Worm (Caenorhabditis elegans) whole organism, dauer: ENCODE results near the gene clec-70.

Experiments
- unc-62 ChIP-seq: sonication (generic microtip); optimal IDR thresholded peaks from 2 replicates; lab custom pipeline; 2017; ENCODE audit warnings: missing biosample characterization, missing genetic modification reagents, missing genetic modification characterization

clec-70 gene

DNA sequence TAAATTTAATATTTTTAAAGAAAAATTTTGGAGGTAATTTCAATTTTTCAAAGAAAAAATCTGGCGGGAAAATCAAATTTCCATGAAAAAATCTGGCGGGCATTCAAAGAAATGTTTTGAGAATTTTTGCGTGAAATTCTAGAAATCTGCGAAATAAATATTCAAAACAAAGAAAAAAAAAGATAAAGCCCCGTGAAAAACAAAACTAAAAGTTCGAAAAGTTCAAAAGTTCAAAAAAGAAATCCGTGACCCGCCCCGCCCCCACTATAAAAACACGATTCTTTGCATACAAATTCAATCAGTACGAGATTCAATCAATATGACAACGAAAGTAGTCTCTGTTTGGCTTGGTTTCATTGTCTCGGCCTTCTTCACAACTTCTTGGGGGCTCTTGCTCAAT, 40.5 kb downstream of the clec-70 start, which contains the start of gene clec-79:
Gene clec-79, plus strand, starts transcription at position 301 of the 400 bp plus-strand sequence.
- no peak for TF ChIP-seq unc-62 (GFP tag; lab: Kevin White, UChicago)

DNA sequence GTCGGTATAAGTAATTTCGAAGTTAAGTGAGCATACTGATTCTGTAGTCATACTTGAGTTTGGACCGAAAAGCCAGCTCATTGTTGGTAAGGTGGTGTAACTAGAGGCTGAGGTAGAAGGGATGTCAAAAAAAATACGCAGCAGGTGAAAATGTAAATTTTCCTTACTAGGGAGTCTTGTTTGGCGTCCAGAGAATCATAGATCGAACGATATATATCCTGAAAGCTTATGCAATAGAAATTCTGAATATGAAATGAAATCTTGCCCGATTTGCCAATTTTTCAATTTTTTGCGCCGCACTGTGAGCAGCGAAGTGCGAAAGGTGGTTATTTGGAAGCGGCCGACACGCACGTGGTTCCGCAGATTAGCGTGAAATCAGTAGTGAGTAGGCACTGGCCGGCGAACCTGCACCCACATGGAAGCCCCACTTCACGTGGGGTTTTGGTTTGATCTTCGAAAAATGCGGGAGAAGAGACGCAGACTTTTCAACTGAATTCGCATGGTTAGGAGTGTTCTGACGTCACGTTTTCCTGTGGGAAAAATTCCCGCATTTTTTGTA, 45.5 kb downstream of the clec-70 start, which contains the start of gene srh-220:
Gene srh-220, minus strand, starts transcription at position 51 of the 559 bp plus-strand sequence.
- TF ChIP-seq unc-62 (GFP tag; lab: Kevin White, UChicago) = no peak

DNA sequence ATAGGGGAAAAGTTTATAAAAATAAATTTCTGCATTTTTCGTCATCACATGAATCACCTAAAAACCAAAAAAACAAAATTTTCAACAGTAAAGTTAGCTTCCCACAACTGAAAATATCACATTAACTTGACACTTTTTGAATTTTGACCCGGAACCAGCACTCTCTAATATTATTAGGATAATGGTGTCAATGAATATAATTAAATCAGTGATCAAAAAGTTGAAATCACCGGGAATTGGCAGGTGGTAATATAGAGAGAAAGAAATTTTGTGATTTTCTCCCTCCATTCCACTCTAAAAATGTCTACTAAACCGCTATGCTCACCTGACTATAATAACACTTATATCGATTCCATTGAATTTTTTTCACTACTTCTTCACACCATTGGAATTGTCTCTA, 47.0 kb downstream of the clec-70 start, which contains the start of gene srh-222:
Gene srh-222, plus strand, starts transcription at position 301 of the 400 bp plus-strand sequence.
- no peak for TF ChIP-seq unc-62 (GFP tag; lab: Kevin White, UChicago)

DNA sequence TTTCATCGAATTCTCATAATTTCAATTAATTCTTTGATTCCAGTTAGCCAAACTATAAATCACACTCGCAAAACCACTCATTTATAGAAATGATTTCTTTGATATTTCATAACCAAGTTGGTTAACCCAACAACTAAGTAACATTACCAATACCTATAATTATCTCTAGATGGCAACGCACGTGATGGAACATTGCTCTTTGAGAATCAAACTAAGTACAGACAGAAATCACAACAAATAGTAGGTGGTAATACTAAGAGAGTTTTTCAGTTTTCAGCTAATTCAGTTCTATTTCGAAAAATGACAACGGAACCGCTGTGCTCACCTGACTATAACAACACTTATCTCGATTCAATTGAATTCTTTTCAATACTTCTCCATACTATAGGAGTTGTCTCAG, 49.1 kb downstream of the clec-70 start, which contains the start of gene srh-223:
Gene srh-223, plus strand, starts transcription at position 301 of the 400 bp plus-strand sequence.
- TF ChIP-seq unc-62 (GFP tag; lab: Kevin White, UChicago) = no peak
